Fruit fly (Drosophila melanogaster): ENCODE measurements around the gene CG12204.

CG12204 gene

DNA sequence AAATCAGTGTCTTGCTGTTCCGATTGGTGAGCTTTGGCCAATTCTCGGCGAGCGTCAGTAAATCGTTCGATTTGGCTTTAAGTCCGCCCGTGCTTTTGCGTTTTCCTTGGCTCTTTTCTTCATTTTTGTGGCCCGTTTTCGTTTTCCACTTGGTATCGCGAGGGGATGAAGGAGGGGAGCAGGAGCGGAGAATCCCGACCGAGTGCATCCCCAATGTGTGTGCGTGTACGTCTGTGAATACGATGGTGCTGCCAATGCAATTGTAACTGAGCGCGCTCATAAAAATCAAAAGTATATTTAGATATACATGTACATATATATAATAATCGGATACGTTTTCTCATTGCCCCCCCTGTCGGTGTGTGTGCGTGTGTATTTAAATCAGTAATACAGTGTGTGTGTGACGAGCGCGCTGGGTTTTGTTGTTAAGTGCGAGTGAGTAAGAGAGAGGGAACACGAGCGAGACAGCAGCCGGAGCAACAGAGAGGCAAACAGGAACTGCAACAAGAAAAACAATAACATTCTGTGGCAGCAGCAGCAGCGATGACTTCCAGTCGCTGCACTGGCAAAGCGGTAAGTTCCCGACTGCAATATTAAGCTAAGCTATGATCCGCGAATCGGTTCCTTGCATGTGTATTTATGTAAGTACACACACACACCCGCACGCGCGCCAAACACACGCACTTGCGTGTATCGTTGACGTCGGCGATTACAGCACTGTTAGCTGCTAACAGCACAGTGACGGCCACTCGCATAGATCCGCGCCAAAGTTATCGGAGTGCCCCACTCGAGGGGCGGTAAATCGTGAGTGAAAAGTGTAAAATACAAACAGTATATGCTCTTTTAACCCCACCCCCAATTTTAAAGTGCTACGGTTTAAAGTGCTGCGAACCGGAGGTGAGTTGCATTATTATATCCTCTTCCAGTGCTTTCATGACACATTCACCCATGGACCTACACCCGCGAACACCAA, 1.7 kb upstream of the CG12204 start (continued):
- TF ChIP-seq mirr (GFP tag; optimal IDR thresholded peaks at IDR 0.05), result peak; percentile 42
- peak; percentile 25 for TF ChIP-seq CG18011 (GFP tag; optimal IDR thresholded peaks at IDR 0.05)
- no peak for TF ChIP-seq pfk (GFP tag; optimal IDR thresholded peaks at IDR 0.05)
- no peak for TF ChIP-seq grn (GFP tag; optimal IDR thresholded peaks at IDR 0.05)
- TF ChIP-seq Dip3 (GFP tag; optimal IDR thresholded peaks at IDR 0.05), result peak; percentile 60
- TF ChIP-seq CG14014 (GFP tag; IDR thresholded peaks at IDR 0.05), result peak; percentile 75
- TF ChIP-seq Ravus (GFP tag; IDR thresholded peaks at IDR 0.05), result no peak; the same call in 1 of the 2 replicates
- TF ChIP-seq CG10366 (GFP tag; IDR thresholded peaks at IDR 0.05), result peak; percentile 42
- TF ChIP-seq cas (GFP tag; IDR thresholded peaks at IDR 0.05), result 0 out of 2 replicates have a peak, but pooled peaks have one; percentile 17
- peak; percentile 20 for TF ChIP-seq vfl (GFP tag; optimal IDR thresholded peaks at IDR 0.05)
- TF ChIP-seq CG3995 (GFP tag; optimal IDR thresholded peaks at IDR 0.05), result no peak
- peak; percentile 79 for TF ChIP-seq CG11456 (GFP tag; IDR thresholded peaks at IDR 0.05)
- peak; percentile 56 for TF ChIP-seq CG4328 (GFP tag; optimal IDR thresholded peaks at IDR 0.05)
- TF ChIP-seq Asciz (GFP tag; optimal IDR thresholded peaks at IDR 0.05), result no peak
- peak; percentile 56; the same call in 1 of the 2 replicates for TF ChIP-seq seq (GFP tag; IDR thresholded peaks at IDR 0.05)
- TF ChIP-seq YL-1 (GFP tag; optimal IDR thresholded peaks at IDR 0.05), result no peak
- 0 out of 3 replicates have a peak, but pooled peaks have one; percentile 23 for TF ChIP-seq jigr1 (GFP tag; IDR thresholded peaks at IDR 0.05)
- no peak for TF ChIP-seq D (optimal IDR thresholded peaks at IDR 0.05)
- TF ChIP-seq D (GFP tag; optimal IDR thresholded peaks at IDR 0.05), result peak; percentile 31
- peak; percentile 45; the same call in 1 of the 2 replicates for TF ChIP-seq bowl (GFP tag; IDR thresholded peaks at IDR 0.05)
- no peak for TF ChIP-seq CG2129 (GFP tag; IDR thresholded peaks at IDR 0.05; ENCODE audit: partially characterized antibody)
- TF ChIP-seq Neu2 (GFP tag; optimal IDR thresholded peaks at IDR 0.05; ENCODE audit: borderline replicate concordance), result no peak
- TF ChIP-seq CG31224 (GFP tag; IDR thresholded peaks at IDR 0.05), result 0 out of 2 replicates have a peak, but pooled peaks have one; percentile 12
- TF ChIP-seq CG11398 (GFP tag; optimal IDR thresholded peaks at IDR 0.05), result peak; percentile 7
- peak; percentile 73 for TF ChIP-seq gem (tag; optimal IDR thresholded peaks at IDR 0.05)
- no peak for TF ChIP-seq CG18476 (GFP tag; optimal IDR thresholded peaks at IDR 0.05)
- no peak for TF ChIP-seq ham (GFP tag; IDR thresholded peaks at IDR 0.05)
- TF ChIP-seq bigmax (GFP tag; optimal IDR thresholded peaks at IDR 0.05), result no peak
- no peak for TF ChIP-seq luna (GFP tag; optimal IDR thresholded peaks at IDR 0.05)
- no peak for TF ChIP-seq eyg (GFP tag; optimal IDR thresholded peaks at IDR 0.05)
- TF ChIP-seq CG11696 (GFP tag; IDR thresholded peaks at IDR 0.05), result peak; percentile 94
- no peak for TF ChIP-seq Hey (tag; optimal IDR thresholded peaks at IDR 0.05)
- peak; percentile 70; the same call in 1 of the 3 replicates for TF ChIP-seq gce (GFP tag; IDR thresholded peaks at IDR 0.05)
- peak; percentile 37 for TF ChIP-seq CG10274 (GFP tag; optimal IDR thresholded peaks at IDR 0.05)
- no peak for TF ChIP-seq CG7271 (tag; optimal IDR thresholded peaks at IDR 0.05)
- peak; percentile 16 for TF ChIP-seq ac (GFP tag; optimal IDR thresholded peaks at IDR 0.05)
- peak; percentile 19 for TF ChIP-seq CG6654 (GFP tag; optimal IDR thresholded peaks at IDR 0.05)
- TF ChIP-seq Myb (GFP tag; optimal IDR thresholded peaks at IDR 0.05), result peak; percentile 44
- peak; percentile 62 for TF ChIP-seq Xrp1 (GFP tag; IDR thresholded peaks at IDR 0.05)
- peak; percentile 28 for TF ChIP-seq CG12155 (GFP tag; optimal IDR thresholded peaks at IDR 0.05)
- TF ChIP-seq gsb-n (tag; optimal IDR thresholded peaks at IDR 0.05), result no peak
- TF ChIP-seq Ets97D (GFP tag; optimal IDR thresholded peaks at IDR 0.05), result no peak
- TF ChIP-seq E2f1 (GFP tag; IDR thresholded peaks at IDR 0.05), result peak; percentile 33; the same call in 1 of the 2 replicates
- peak; percentile 59 for TF ChIP-seq CG13296 (GFP tag; optimal IDR thresholded peaks at IDR 0.05)
- TF ChIP-seq Meics (GFP tag; optimal IDR thresholded peaks at IDR 0.05), result peak; percentile 80
- no peak for TF ChIP-seq Trl (optimal IDR thresholded peaks at IDR 0.05)
- peak; percentile 48 for TF ChIP-seq Trl (GFP tag; optimal IDR thresholded peaks at IDR 0.05)
- TF ChIP-seq stwl (tag; optimal IDR thresholded peaks at IDR 0.05), result no peak
- TF ChIP-seq Xbp1 (GFP tag; optimal IDR thresholded peaks at IDR 0.05), result peak; percentile 52

All from whole organism, embryonic.